Worm (Caenorhabditis elegans): ENCODE results near the gene Y43F8B.25.

- TF ChIP-seq pag-3 (tag; optimal IDR thresholded peaks at IDR 0.05; ENCODE audit: borderline replicate concordance) (no peak), ref-2 (tag; optimal IDR thresholded peaks at IDR 0.05) (no peak), ceh-6 (GFP tag; optimal IDR thresholded peaks at IDR 0.05) (no peak), hlh-8 (tag; optimal IDR thresholded peaks at IDR 0.05) (no peak), che-1 (tag; optimal IDR thresholded peaks at IDR 0.05) (no peak), pat-9 (tag; optimal IDR thresholded peaks at IDR 0.05) (no peak), eyg-1 (tag; optimal IDR thresholded peaks at IDR 0.05) (no peak), sdc-2 (tag; optimal IDR thresholded peaks at IDR 0.05) (no peak)
Observed at ce11 chrV:19467574-19467973, 4.9 kb downstream of the Y43F8B.25 start, which contains the start of gene Y43F8B.23.

Measured in whole organism, late embryonic.